Worm (Caenorhabditis elegans) whole organism, late embryonic: ENCODE measurements around the gene B0454.6.

Experiments used
- C38D4.7 ChIP-seq: fragments of 200-800 bp; sonication (Bioruptor generic); optimal IDR thresholded peaks from 2 replicates; lab custom pipeline; 2018; ENCODE audit warnings: mild to moderate bottlenecking, missing genetic modification characterization, moderate library complexity, missing compliant biosample characterization
- ama-1 ChIP-seq: fragments of 150-350 bp; optimal IDR thresholded peaks from 2 replicates; lab custom pipeline; 2014
- ceh-30 ChIP-seq: fragments of 150-350 bp; optimal IDR thresholded peaks from 2 replicates; lab custom pipeline; 2014; ENCODE audit warnings: missing biosample characterization, missing genetic modification characterization
- ets-4 ChIP-seq: sonication (generic microtip); optimal IDR thresholded peaks from 2 replicates; lab custom pipeline; 2016; ENCODE audit warnings: missing genetic modification characterization, missing compliant biosample characterization
- hlh-13 ChIP-seq: fragments of 200-800 bp; sonication (Bioruptor generic); optimal IDR thresholded peaks from 2 replicates; lab custom pipeline; 2018; ENCODE audit warnings: mild to moderate bottlenecking, missing genetic modification characterization, missing compliant biosample characterization
- hlh-8 ChIP-seq: sonication (generic microtip); optimal IDR thresholded peaks from 2 replicates; lab custom pipeline; 2016; ENCODE audit warnings: missing genotype, missing genetic modification characterization, missing compliant biosample characterization
- lin-11 ChIP-seq: fragments of 200-800 bp; sonication (Bioruptor generic); optimal IDR thresholded peaks from 2 replicates; lab custom pipeline; 2018; ENCODE audit warnings: mild to moderate bottlenecking, missing genetic modification characterization, missing compliant biosample characterization
- nhr-11 ChIP-seq: fragments of 150-350 bp; optimal IDR thresholded peaks from 2 replicates; lab custom pipeline; 2014; ENCODE audit warnings: missing biosample characterization, missing genetic modification characterization
- nhr-232 ChIP-seq: sonication (generic microtip); optimal IDR thresholded peaks from 2 replicates; lab custom pipeline; 2016; ENCODE audit warnings: missing genetic modification characterization, missing compliant biosample characterization
- pag-3 ChIP-seq: sonication (generic microtip); optimal IDR thresholded peaks from 2 replicates; lab custom pipeline; 2016; ENCODE audit warnings: missing compliant biosample characterization, missing genetic modification characterization, borderline replicate concordance
- pha-4 ChIP-seq: fragments of 150-350 bp; optimal IDR thresholded peaks from 2 replicates; lab custom pipeline; 2018; ENCODE audit warnings: missing biosample characterization, missing genetic modification reagents, missing genetic modification characterization
- pqm-1 ChIP-seq: sonication (generic microtip); optimal IDR thresholded peaks from 2 replicates; lab custom pipeline; 2016; ENCODE audit warnings: missing genetic modification characterization, missing compliant biosample characterization
- sox-2 ChIP-seq: fragments of 200-800 bp; sonication (Bioruptor generic); IDR thresholded peaks from 2 replicates; pipeline ENCODE4 v1.3.6; 2022; ENCODE audit warnings: missing genetic modification reagents, missing genetic modification characterization, missing compliant biosample characterization
- sox-4 ChIP-seq: sonication (generic microtip); optimal IDR thresholded peaks from 2 replicates; lab custom pipeline; 2017; ENCODE audit warnings: mild to moderate bottlenecking, missing genetic modification characterization, inconsistent platforms, missing compliant biosample characterization

- TF ChIP-seq ets-4 (tag; lab: Kevin White, UChicago): no peak
- no peak for TF ChIP-seq pag-3 (tag; lab: Kevin White, UChicago)
- no peak for TF ChIP-seq sox-2 (GFP tag; lab: Robert Waterston, UW)
- no peak for TF ChIP-seq hlh-8 (tag; lab: Kevin White, UChicago)
- TF ChIP-seq ceh-30 (tag; lab: Kevin White, UChicago): no peak
- no peak for TF ChIP-seq ama-1
- TF ChIP-seq pqm-1: no peak
- no peak for TF ChIP-seq hlh-13
- TF ChIP-seq nhr-232 (tag; lab: Kevin White, UChicago): no peak
- no peak for TF ChIP-seq nhr-11 (tag; lab: Kevin White, UChicago)
- no peak for TF ChIP-seq C38D4.7 (GFP tag; lab: Kevin White, UChicago)
- no peak for TF ChIP-seq lin-11
- TF ChIP-seq pha-4 (tag; lab: Kevin White, UChicago): no peak
- no peak for TF ChIP-seq sox-4
Observed at ce11 chrII:2985446-2985845, 47.1 kb upstream of the B0454.6 start.
